Worm (Caenorhabditis elegans): ENCODE measurements around the gene dao-6.
A peak's percentile ranks its signal among the peaks of the same experiment; 100 is the strongest.

Gene dao-6

DNA sequence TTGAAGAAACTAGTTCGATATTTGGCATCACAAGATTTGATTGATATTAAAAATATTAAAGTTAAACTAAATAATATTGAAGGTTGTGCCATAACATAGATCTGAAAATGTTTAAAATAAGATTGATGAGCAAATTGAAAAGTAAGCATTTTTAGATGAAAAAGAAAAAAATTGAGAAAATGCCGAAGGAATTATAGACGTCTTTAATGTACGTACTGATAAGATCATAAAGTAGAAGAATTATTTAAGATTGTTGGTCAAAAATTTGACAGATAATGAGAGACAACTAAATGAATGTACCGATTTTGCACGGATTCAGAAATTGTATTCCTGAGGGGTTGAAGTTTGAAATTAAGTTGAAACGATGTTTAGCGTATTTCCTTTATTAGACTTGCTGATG lies 15.8 kb downstream of the dao-6 start, which contains the start of gene ncx-7:
Gene ncx-7 (minus strand): TSS at position 101 of the 400 bp plus-strand sequence.
- TF ChIP-seq bed-3 (GFP tag; optimal IDR thresholded peaks at IDR 0.05) (no peak), unc-120 (tag; optimal IDR thresholded peaks at IDR 0.05; ENCODE audit: poor library complexity, severe bottlenecking) (no peak), elt-3 (tag; optimal IDR thresholded peaks at IDR 0.05) (no peak), ztf-11 (tag; optimal IDR thresholded peaks at IDR 0.05) (no peak), nhr-237 (tag; optimal IDR thresholded peaks at IDR 0.05) (no peak), sptf-1 (tag; optimal IDR thresholded peaks at IDR 0.05) (no peak), ceh-39 (tag; optimal IDR thresholded peaks at IDR 0.05) (no peak), flh-1 (GFP tag; optimal IDR thresholded peaks at IDR 0.05) (no peak), nhr-2 (tag; optimal IDR thresholded peaks at IDR 0.05) (no peak), ceh-43 (GFP tag; optimal IDR thresholded peaks at IDR 0.05) (no peak), drap-1 (GFP tag; optimal IDR thresholded peaks at IDR 0.05) (no peak), mep-1 (tag; optimal IDR thresholded peaks at IDR 0.05) (no peak), zip-8 (tag; optimal IDR thresholded peaks at IDR 0.05) (no peak), unc-39 (tag; optimal IDR thresholded peaks at IDR 0.05) (no peak), hlh-1 (tag; optimal IDR thresholded peaks at IDR 0.05) (no peak), nhr-28 (tag; optimal IDR thresholded peaks at IDR 0.05) (no peak), mab-5 (tag; optimal IDR thresholded peaks at IDR 0.05) (no peak), sem-2 (GFP tag; optimal IDR thresholded peaks at IDR 0.05) (no peak), cnd-1 (tag; optimal IDR thresholded peaks at IDR 0.05) (no peak), lsy-2 (tag; optimal IDR thresholded peaks at IDR 0.05) (no peak)

DNA sequence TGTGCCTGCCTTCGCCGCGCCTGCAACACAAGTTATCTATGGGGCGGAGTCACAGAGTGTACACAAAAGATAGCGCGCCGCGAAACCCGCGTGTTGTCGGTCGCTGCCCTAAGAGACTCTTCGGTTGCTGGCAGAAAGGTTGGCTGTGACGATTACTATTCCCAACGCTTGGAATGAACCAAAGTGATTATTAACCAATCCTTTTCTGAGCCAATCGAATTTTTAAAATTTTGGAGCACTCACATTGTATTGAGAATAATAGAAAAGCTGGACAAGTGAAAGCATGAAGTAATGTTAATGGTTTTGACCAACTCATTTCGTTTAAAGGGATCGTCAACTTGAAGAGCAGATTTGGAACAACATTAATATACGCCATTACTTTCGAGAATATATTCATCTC lies 18.8 kb downstream of the dao-6 start:
- TF ChIP-seq tbx-8 (GFP tag; optimal IDR thresholded peaks at IDR 0.05) = no peak
- TF ChIP-seq drap-1 (GFP tag; optimal IDR thresholded peaks at IDR 0.05) = no peak
- no peak for TF ChIP-seq ceh-43 (GFP tag; optimal IDR thresholded peaks at IDR 0.05)

DNA sequence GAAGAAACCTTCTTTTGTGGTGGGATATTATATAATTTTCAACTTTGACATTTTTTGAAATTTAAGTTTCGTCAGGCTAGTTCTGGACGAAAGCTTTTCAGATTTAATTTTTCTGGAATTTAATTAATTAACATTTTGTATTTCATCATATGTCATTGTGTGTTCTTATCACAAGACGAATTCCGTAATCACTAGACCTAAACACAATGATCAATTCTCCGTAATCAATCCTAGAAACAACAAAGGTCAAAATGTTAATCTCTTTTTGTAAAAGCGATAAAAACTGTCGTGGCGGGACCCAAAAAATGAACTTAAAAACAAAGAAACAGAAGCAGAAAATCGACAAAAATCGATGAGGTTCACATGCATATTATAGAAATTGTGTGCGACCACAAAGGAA lies 21.3 kb downstream of the dao-6 start:
- TF ChIP-seq cnd-1 (tag; optimal IDR thresholded peaks at IDR 0.05) (no peak), tbx-8 (GFP tag; optimal IDR thresholded peaks at IDR 0.05) (no peak), zip-8 (tag; optimal IDR thresholded peaks at IDR 0.05) (no peak), ces-1 (GFP tag; optimal IDR thresholded peaks at IDR 0.05) (no peak), nhr-2 (tag; optimal IDR thresholded peaks at IDR 0.05) (no peak), elt-3 (tag; optimal IDR thresholded peaks at IDR 0.05) (no peak), nhr-12 (tag; optimal IDR thresholded peaks at IDR 0.05) (no peak), flh-1 (GFP tag; optimal IDR thresholded peaks at IDR 0.05) (no peak), lsy-2 (tag; optimal IDR thresholded peaks at IDR 0.05) (no peak)

DNA sequence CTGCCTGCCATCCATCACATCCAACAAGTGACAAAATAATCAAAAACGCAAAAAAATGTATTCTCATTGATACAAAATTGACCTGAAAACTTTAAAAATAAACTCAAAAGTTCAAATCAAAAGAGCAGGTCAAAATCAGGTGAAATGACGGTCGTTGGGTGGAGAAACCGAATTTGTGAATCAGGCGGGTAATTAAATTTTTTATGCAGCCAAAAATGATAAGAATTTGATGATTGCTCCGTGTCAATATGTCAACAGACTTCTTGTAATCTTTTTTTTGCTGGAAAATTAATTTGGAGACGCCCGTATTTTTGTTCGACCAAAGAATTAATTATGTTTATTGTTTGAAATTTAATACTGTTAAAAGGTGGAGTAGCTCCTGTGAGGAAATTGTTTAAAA lies 22.1 kb downstream of the dao-6 start, which contains the start of gene ncx-6:
Gene ncx-6 (minus strand): TSS at position 88 of the 400 bp plus-strand sequence.
- TF ChIP-seq elt-1 (tag; optimal IDR thresholded peaks at IDR 0.05; ENCODE audit: borderline replicate concordance, insufficient read depth) (no peak), blmp-1 (tag; optimal IDR thresholded peaks at IDR 0.05) (no peak), ztf-11 (tag; optimal IDR thresholded peaks at IDR 0.05) (no peak), M03D4.4 (tag; optimal IDR thresholded peaks at IDR 0.05) (no peak), nhr-12 (tag; optimal IDR thresholded peaks at IDR 0.05) (no peak), tbx-8 (GFP tag; optimal IDR thresholded peaks at IDR 0.05) (no peak), mls-2 (tag; optimal IDR thresholded peaks at IDR 0.05) (no peak), nhr-28 (tag; optimal IDR thresholded peaks at IDR 0.05) (no peak), ceh-83 (GFP tag; optimal IDR thresholded peaks at IDR 0.05) (no peak), pha-4 (tag; optimal IDR thresholded peaks at IDR 0.05) (no peak), bed-3 (GFP tag; optimal IDR thresholded peaks at IDR 0.05) (no peak), sem-2 (GFP tag; optimal IDR thresholded peaks at IDR 0.05) (no peak), nhr-76 (tag; optimal IDR thresholded peaks at IDR 0.05) (no peak)

DNA sequence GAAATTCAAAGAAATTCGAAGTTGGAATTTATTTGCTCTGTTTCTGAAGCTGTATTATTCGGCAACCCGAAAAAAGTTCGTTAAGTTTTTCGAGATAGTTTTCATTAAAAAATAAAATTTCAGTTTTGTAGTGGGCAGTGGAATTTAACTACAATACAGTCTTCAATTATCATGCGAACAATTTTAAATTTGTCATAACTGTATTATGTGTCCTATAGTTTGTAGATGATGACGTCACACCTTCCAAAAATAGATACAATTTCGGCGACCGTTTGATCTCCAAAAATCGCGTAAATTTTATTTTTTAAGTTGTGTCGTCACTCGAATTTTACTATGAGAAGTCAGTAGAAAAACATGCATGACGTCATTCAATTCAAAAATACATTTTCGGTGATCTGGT lies 22.8 kb downstream of the dao-6 start:
- TF ChIP-seq mep-1 (tag; optimal IDR thresholded peaks at IDR 0.05) (no peak), zip-8 (tag; optimal IDR thresholded peaks at IDR 0.05) (peak; percentile 81), unc-39 (tag; optimal IDR thresholded peaks at IDR 0.05) (no peak)

DNA sequence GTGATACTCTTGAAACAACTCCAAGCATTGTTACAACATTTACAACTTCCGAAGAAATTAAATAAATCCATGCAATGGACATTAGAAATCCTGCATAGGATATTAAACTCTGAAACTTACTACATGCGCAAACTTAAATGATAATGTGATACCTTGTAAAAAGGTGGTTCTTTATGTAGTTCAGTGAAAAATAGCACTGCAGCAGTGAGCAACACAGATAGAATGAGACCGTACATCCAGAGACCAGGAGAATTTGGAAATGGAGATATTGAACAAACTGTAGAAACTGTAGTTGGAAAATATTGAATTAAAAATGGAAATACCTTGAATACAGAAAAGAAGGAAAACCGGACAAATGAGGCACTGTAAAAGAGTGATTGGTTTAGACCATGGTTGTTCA lies 24.8 kb downstream of the dao-6 start:
- TF ChIP-seq unc-39 (tag; optimal IDR thresholded peaks at IDR 0.05) = no peak
- TF ChIP-seq pha-4 (tag; optimal IDR thresholded peaks at IDR 0.05) = no peak
- no peak for TF ChIP-seq nhr-76 (tag; optimal IDR thresholded peaks at IDR 0.05)
- TF ChIP-seq nhr-2 (tag; optimal IDR thresholded peaks at IDR 0.05) = no peak
- no peak for TF ChIP-seq M03D4.4 (tag; optimal IDR thresholded peaks at IDR 0.05)
- TF ChIP-seq flh-1 (GFP tag; optimal IDR thresholded peaks at IDR 0.05) = no peak
- TF ChIP-seq blmp-1 (tag; optimal IDR thresholded peaks at IDR 0.05) = no peak
- TF ChIP-seq cnd-1 (tag; optimal IDR thresholded peaks at IDR 0.05) = no peak
- no peak for TF ChIP-seq ztf-11 (tag; optimal IDR thresholded peaks at IDR 0.05)
- TF ChIP-seq nhr-237 (tag; optimal IDR thresholded peaks at IDR 0.05) = no peak

Measured in whole organism, mixed stage, embryonic.